Fruit fly (Drosophila melanogaster): ENCODE results near the gene CG31016.
A peak's percentile ranks its signal among the peaks of the same experiment; 100 is the strongest.

The CG31016 gene

dm6 chr3R:30605889-30606288 lies at the start of gene CG31016:
TSS of gene CG31016 (plus strand) at chr3R:30606189.
- TF ChIP-seq psq (optimal IDR thresholded peaks at IDR 0.05) (no peak), pan (optimal IDR thresholded peaks at IDR 0.05) (no peak), Dll (optimal IDR thresholded peaks at IDR 0.05) (no peak), usp (GFP tag; optimal IDR thresholded peaks at IDR 0.05) (no peak), EcR (GFP tag; optimal IDR thresholded peaks at IDR 0.05) (no peak), CG8478 (optimal IDR thresholded peaks at IDR 0.05) (no peak)

dm6 chr3R:30560070-30560469 lies 45.9 kb upstream of the CG31016 start, which contains the start of gene CG34155:
TSS of gene CG34155 (minus strand) at chr3R:30560199.
- TF ChIP-seq psq (optimal IDR thresholded peaks at IDR 0.05) (no peak), usp (GFP tag; optimal IDR thresholded peaks at IDR 0.05) (no peak), CG8478 (optimal IDR thresholded peaks at IDR 0.05) (no peak), EcR (GFP tag; optimal IDR thresholded peaks at IDR 0.05) (no peak), Dll (optimal IDR thresholded peaks at IDR 0.05) (no peak), pan (optimal IDR thresholded peaks at IDR 0.05) (no peak)

- TF ChIP-seq psq (optimal IDR thresholded peaks at IDR 0.05) = no peak
Measured at dm6 chr3R:30561207-30561606, 44.8 kb upstream of the CG31016 start.

- TF ChIP-seq Dll (optimal IDR thresholded peaks at IDR 0.05) (no peak), pan (optimal IDR thresholded peaks at IDR 0.05) (no peak), psq (optimal IDR thresholded peaks at IDR 0.05) (no peak), usp (GFP tag; optimal IDR thresholded peaks at IDR 0.05) (no peak), EcR (GFP tag; optimal IDR thresholded peaks at IDR 0.05) (no peak), CG8478 (optimal IDR thresholded peaks at IDR 0.05) (no peak)
Measured at dm6 chr3R:30562733-30563259, 43.2 kb upstream of the CG31016 start.

- TF ChIP-seq psq (optimal IDR thresholded peaks at IDR 0.05) (no peak), EcR (GFP tag; optimal IDR thresholded peaks at IDR 0.05) (no peak), pan (optimal IDR thresholded peaks at IDR 0.05) (no peak), Dll (optimal IDR thresholded peaks at IDR 0.05) (no peak), CG8478 (optimal IDR thresholded peaks at IDR 0.05) (no peak), usp (GFP tag; optimal IDR thresholded peaks at IDR 0.05) (no peak)
Measured at dm6 chr3R:30563260-30564080, 42.5 kb upstream of the CG31016 start.

- TF ChIP-seq usp (GFP tag; optimal IDR thresholded peaks at IDR 0.05) = no peak
- no peak for TF ChIP-seq CG8478 (optimal IDR thresholded peaks at IDR 0.05)
- no peak for TF ChIP-seq Dll (optimal IDR thresholded peaks at IDR 0.05)
- TF ChIP-seq psq (optimal IDR thresholded peaks at IDR 0.05) = no peak
- TF ChIP-seq EcR (GFP tag; optimal IDR thresholded peaks at IDR 0.05) = no peak
- no peak for TF ChIP-seq pan (optimal IDR thresholded peaks at IDR 0.05)
Measured at dm6 chr3R:30564479-30564878, 41.5 kb upstream of the CG31016 start.

dm6 chr3R:30566181-30566902 lies 39.6 kb upstream of the CG31016 start:
- TF ChIP-seq pan (optimal IDR thresholded peaks at IDR 0.05) (no peak), Dll (optimal IDR thresholded peaks at IDR 0.05) (no peak), usp (GFP tag; optimal IDR thresholded peaks at IDR 0.05) (no peak), psq (optimal IDR thresholded peaks at IDR 0.05) (no peak), EcR (GFP tag; optimal IDR thresholded peaks at IDR 0.05) (peak in 1 of 2 experiments; percentile 42), CG8478 (optimal IDR thresholded peaks at IDR 0.05) (no peak)

- TF ChIP-seq pan (optimal IDR thresholded peaks at IDR 0.05) (peak; percentile 43), usp (GFP tag; optimal IDR thresholded peaks at IDR 0.05) (no peak)
Measured at dm6 chr3R:30567215-30567614, 38.8 kb upstream of the CG31016 start.

dm6 chr3R:30570554-30571141 lies 35.3 kb upstream of the CG31016 start:
- TF ChIP-seq pan (optimal IDR thresholded peaks at IDR 0.05) (no peak), CG8478 (optimal IDR thresholded peaks at IDR 0.05) (no peak), psq (optimal IDR thresholded peaks at IDR 0.05) (no peak), EcR (GFP tag; optimal IDR thresholded peaks at IDR 0.05) (no peak), usp (GFP tag; optimal IDR thresholded peaks at IDR 0.05) (no peak), Dll (optimal IDR thresholded peaks at IDR 0.05) (no peak)

dm6 chr3R:30579129-30579528 lies 26.9 kb upstream of the CG31016 start, which contains the start of gene CG9702:
TSS of gene CG9702 (plus strand) at chr3R:30579429.
- no peak for TF ChIP-seq CG8478 (optimal IDR thresholded peaks at IDR 0.05)
- no peak for TF ChIP-seq EcR (GFP tag; optimal IDR thresholded peaks at IDR 0.05)
- no peak for TF ChIP-seq psq (optimal IDR thresholded peaks at IDR 0.05)

- TF ChIP-seq Dll (optimal IDR thresholded peaks at IDR 0.05) (no peak), usp (GFP tag; optimal IDR thresholded peaks at IDR 0.05) (no peak), psq (optimal IDR thresholded peaks at IDR 0.05) (no peak), pan (optimal IDR thresholded peaks at IDR 0.05) (no peak), CG8478 (optimal IDR thresholded peaks at IDR 0.05) (no peak), EcR (GFP tag; optimal IDR thresholded peaks at IDR 0.05) (no peak)
Measured at dm6 chr3R:30583542-30583941, 22.4 kb upstream of the CG31016 start, which contains the start of gene Rpt6R. TSS of gene Rpt6R (minus strand) at chr3R:30583697.

dm6 chr3R:30587196-30587753 lies 18.7 kb upstream of the CG31016 start, which contains the start of gene CG9717:
TSS of gene CG9717 (minus strand) at chr3R:30587302.
- TF ChIP-seq pan (optimal IDR thresholded peaks at IDR 0.05) (no peak), Dll (optimal IDR thresholded peaks at IDR 0.05) (no peak), usp (GFP tag; optimal IDR thresholded peaks at IDR 0.05) (no peak), EcR (GFP tag; optimal IDR thresholded peaks at IDR 0.05) (no peak), psq (optimal IDR thresholded peaks at IDR 0.05) (no peak), CG8478 (optimal IDR thresholded peaks at IDR 0.05) (no peak)

All from whole organism.